Worm (Caenorhabditis elegans) whole organism, early embryonic: ENCODE measurements around the gene fbxc-58.

ENCODE experiments used
- B0310.2 ChIP-seq: sonication (generic microtip); optimal IDR thresholded peaks from 2 replicates; lab custom pipeline; 2016; ENCODE audit warnings: mild to moderate bottlenecking, missing genetic modification characterization, missing compliant biosample characterization
- F13C5.2 ChIP-seq: sonication (generic microtip); optimal IDR thresholded peaks from 2 replicates; lab custom pipeline; 2017; ENCODE audit warnings: mild to moderate bottlenecking, missing genetic modification characterization, inconsistent platforms, missing compliant biosample characterization
- aly-1 ChIP-seq: sonication (generic microtip); optimal IDR thresholded peaks from 2 replicates; lab custom pipeline; 2016; ENCODE audit warnings: missing genetic modification characterization, missing compliant biosample characterization
- ama-1 ChIP-seq: fragments of 150-350 bp; optimal IDR thresholded peaks from 2 replicates; lab custom pipeline; 2014
- ceh-13 ChIP-seq: fragments of 200-800 bp; sonication (Bioruptor generic); optimal IDR thresholded peaks from 2 replicates; lab custom pipeline; 2018; ENCODE audit warnings: mild to moderate bottlenecking, missing genetic modification characterization, missing compliant biosample characterization
- ceh-36 ChIP-seq: sonication (generic microtip); optimal IDR thresholded peaks from 2 replicates; lab custom pipeline; 2016; ENCODE audit warnings: missing genetic modification characterization, inconsistent platforms, missing compliant biosample characterization
- ets-7 ChIP-seq: sonication (generic microtip); optimal IDR thresholded peaks from 2 replicates; lab custom pipeline; 2016; ENCODE audit warnings: missing genotype, missing genetic modification characterization, missing compliant biosample characterization
- flt-1 ChIP-seq: fragments of 200-800 bp; sonication (Bioruptor generic); IDR thresholded peaks from 2 replicates; pipeline ENCODE4 v1.3.6; 2022; ENCODE audit warnings: missing genetic modification characterization, missing compliant biosample characterization
- hmbx-1 ChIP-seq: sonication (generic microtip); optimal IDR thresholded peaks from 2 replicates; lab custom pipeline; 2016; ENCODE audit warnings: mild to moderate bottlenecking, missing genetic modification characterization, missing compliant biosample characterization
- hmg-4 ChIP-seq: fragments of 200-800 bp; sonication (Bioruptor generic); optimal IDR thresholded peaks from 2 replicates; lab custom pipeline; 2018; ENCODE audit warnings: mild to moderate bottlenecking, missing genetic modification characterization, missing compliant biosample characterization
- hnd-1 ChIP-seq: sonication (generic microtip); optimal IDR thresholded peaks from 2 replicates; lab custom pipeline; 2016; ENCODE audit warnings: missing genetic modification characterization, missing compliant biosample characterization
- pes-1 ChIP-seq: fragments of 200-800 bp; sonication (Bioruptor generic); IDR thresholded peaks from 2 replicates; pipeline ENCODE4 v1.3.6; 2022; ENCODE audit warnings: missing genetic modification reagents, missing genetic modification characterization, missing compliant biosample characterization
- scrt-1 ChIP-seq: fragments of 200-800 bp; sonication (Bioruptor generic); IDR thresholded peaks from 2 replicates; pipeline ENCODE4 v1.3.6; 2022; ENCODE audit warnings: missing genetic modification characterization, missing compliant biosample characterization
- sea-1 ChIP-seq: fragments of 200-800 bp; sonication (Bioruptor generic); conservative IDR thresholded peaks from 2 replicates; pipeline ENCODE4 v1.3.6; 2022; ENCODE audit warnings: missing genetic modification characterization, missing compliant biosample characterization
- tbx-11 ChIP-seq: fragments of 200-800 bp; sonication (Bioruptor generic); IDR thresholded peaks from 2 replicates; pipeline ENCODE4 v1.3.6; 2022; ENCODE audit warnings: missing genetic modification characterization, missing compliant biosample characterization
- tbx-37 ChIP-seq: fragments of 200-800 bp; sonication (Bioruptor generic); conservative IDR thresholded peaks from 2 replicates; pipeline ENCODE4 v1.3.6; 2022; ENCODE audit warnings: missing genetic modification reagents, missing genetic modification characterization, missing compliant biosample characterization
- tra-4 ChIP-seq: sonication (generic microtip); optimal IDR thresholded peaks from 2 replicates; lab custom pipeline; 2017; ENCODE audit warnings: missing genetic modification characterization, missing compliant biosample characterization

fbxc-58 gene

ce11 chrIV:9353728-9354127 lies 17.6 kb upstream of the fbxc-58 start:
- no peak for TF ChIP-seq tra-4 (tag; lab: Kevin White, UChicago)
- no peak for TF ChIP-seq ceh-13 (GFP tag; lab: Kevin White, UChicago)
- no peak for TF ChIP-seq hmbx-1 (tag; lab: Kevin White, UChicago)
- TF ChIP-seq ama-1 (lab: Kevin White, UChicago) = no peak
- TF ChIP-seq hnd-1 (tag; lab: Kevin White, UChicago) = no peak
- TF ChIP-seq sea-1 (GFP tag; lab: Robert Waterston, UW) = no peak
- no peak for TF ChIP-seq ceh-36 (tag; lab: Kevin White, UChicago)
- TF ChIP-seq F13C5.2 (tag; lab: Kevin White, UChicago) = no peak
- TF ChIP-seq scrt-1 (GFP tag; lab: Robert Waterston, UW) = no peak
- TF ChIP-seq aly-1 = no peak
- no peak for TF ChIP-seq ets-7
- no peak for TF ChIP-seq tbx-11 (GFP tag; lab: Robert Waterston, UW)

ce11 chrIV:9366411-9366810 lies 4.9 kb upstream of the fbxc-58 start, which contains the start of gene pezo-1:
Gene pezo-1, minus strand, starts transcription at chrIV:9366511.
- no peak for TF ChIP-seq ceh-36 (tag; lab: Kevin White, UChicago)

- TF ChIP-seq aly-1 (no peak), pes-1 (GFP tag; lab: Robert Waterston, UW) (no peak), tra-4 (tag; lab: Kevin White, UChicago) (no peak), ama-1 (lab: Kevin White, UChicago) (no peak), tbx-11 (GFP tag; lab: Robert Waterston, UW) (no peak), hmbx-1 (tag; lab: Kevin White, UChicago) (no peak), B0310.2 (tag; lab: Kevin White, UChicago) (no peak), tbx-37 (GFP tag; lab: Robert Waterston, UW) (no peak), flt-1 (no peak), ets-7 (no peak), hmg-4 (GFP tag; lab: Kevin White, UChicago) (no peak), ceh-36 (tag; lab: Kevin White, UChicago) (no peak)
These were observed 3.3 kb upstream of the fbxc-58 start for ce11 chrIV:9367852-9368627.

ce11 chrIV:9374529-9374928 lies 3.2 kb downstream of the fbxc-58 start, which contains the start of gene C10C5.3:
Gene C10C5.3, plus strand, starts transcription at chrIV:9374829.
- TF ChIP-seq ceh-13 (GFP tag; lab: Kevin White, UChicago) (no peak), sea-1 (GFP tag; lab: Robert Waterston, UW) (no peak), pes-1 (GFP tag; lab: Robert Waterston, UW) (no peak), scrt-1 (GFP tag; lab: Robert Waterston, UW) (no peak), hnd-1 (tag; lab: Kevin White, UChicago) (no peak)

ce11 chrIV:9376550-9376949 lies 5.2 kb downstream of the fbxc-58 start:
- no peak for TF ChIP-seq B0310.2 (tag; lab: Kevin White, UChicago)
- no peak for TF ChIP-seq hnd-1 (tag; lab: Kevin White, UChicago)
- TF ChIP-seq F13C5.2 (tag; lab: Kevin White, UChicago) = no peak
- TF ChIP-seq ceh-36 (tag; lab: Kevin White, UChicago) = no peak
- TF ChIP-seq ets-7 = no peak
- no peak for TF ChIP-seq ama-1 (lab: Kevin White, UChicago)
- TF ChIP-seq scrt-1 (GFP tag; lab: Robert Waterston, UW) = no peak
- TF ChIP-seq hmg-4 (GFP tag; lab: Kevin White, UChicago) = no peak
- TF ChIP-seq tbx-37 (GFP tag; lab: Robert Waterston, UW) = no peak
- TF ChIP-seq pes-1 (GFP tag; lab: Robert Waterston, UW) = no peak
- no peak for TF ChIP-seq aly-1
- TF ChIP-seq tra-4 (tag; lab: Kevin White, UChicago) = no peak
- no peak for TF ChIP-seq sea-1 (GFP tag; lab: Robert Waterston, UW)
- TF ChIP-seq ceh-13 (GFP tag; lab: Kevin White, UChicago) = no peak
- no peak for TF ChIP-seq flt-1
- no peak for TF ChIP-seq tbx-11 (GFP tag; lab: Robert Waterston, UW)
- no peak for TF ChIP-seq hmbx-1 (tag; lab: Kevin White, UChicago)

- TF ChIP-seq B0310.2 (tag; lab: Kevin White, UChicago) (no peak), ets-7 (no peak), hmbx-1 (tag; lab: Kevin White, UChicago) (no peak), aly-1 (no peak), scrt-1 (GFP tag; lab: Robert Waterston, UW) (no peak), tra-4 (tag; lab: Kevin White, UChicago) (no peak), F13C5.2 (tag; lab: Kevin White, UChicago) (no peak), pes-1 (GFP tag; lab: Robert Waterston, UW) (no peak), tbx-37 (GFP tag; lab: Robert Waterston, UW) (no peak)
These were observed 7.0 kb downstream of the fbxc-58 start, which contains the start of gene C10C5.4 for ce11 chrIV:9378272-9378671. Gene C10C5.4, plus strand, starts transcription at chrIV:9378552.

- TF ChIP-seq hmg-4 (GFP tag; lab: Kevin White, UChicago) (no peak), ets-7 (no peak), tbx-37 (GFP tag; lab: Robert Waterston, UW) (no peak), hnd-1 (tag; lab: Kevin White, UChicago) (no peak), flt-1 (no peak), tbx-11 (GFP tag; lab: Robert Waterston, UW) (no peak), ama-1 (lab: Kevin White, UChicago) (no peak), pes-1 (GFP tag; lab: Robert Waterston, UW) (no peak)
These were observed 9.8 kb downstream of the fbxc-58 start, which contains the start of gene C10C5.5 for ce11 chrIV:9381136-9381535. Gene C10C5.5, plus strand, starts transcription at chrIV:9381436.
